Fruit fly (Drosophila melanogaster) Kc167 (cell line): Measurements from ENCODE around the gene CG14280.

ENCODE experiments used
- h ChIP-seq: fragments of >200 bp; optimal IDR thresholded peaks from 3 replicates; lab custom pipeline; 2018; ENCODE audit warnings: missing external identifiers
- psq ChIP-seq: fragments of >200 bp; optimal IDR thresholded peaks from 2 replicates; lab custom pipeline; 2017; ENCODE audit warnings: missing external identifiers

DNA sequence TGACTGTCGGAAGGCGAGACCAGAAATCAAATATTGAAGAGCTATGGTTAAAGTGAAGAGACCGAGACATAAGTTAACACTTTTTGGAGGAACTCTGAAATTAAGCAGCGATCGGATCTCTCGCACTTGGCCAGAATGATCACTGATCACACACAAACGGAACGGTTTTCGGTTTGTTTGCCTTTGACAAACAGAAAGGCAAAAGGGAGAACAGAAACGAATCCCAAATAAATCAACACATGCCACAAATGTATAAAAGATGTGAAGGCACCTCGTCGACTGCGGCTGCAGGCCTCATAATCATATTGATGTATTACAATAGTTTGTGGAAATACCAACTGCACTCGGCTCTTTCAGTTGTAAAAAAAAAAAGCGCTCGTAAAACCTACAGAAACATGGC is 41.6 kb downstream of the CG14280 start:
- no peak for TF ChIP-seq psq
- TF ChIP-seq h (lab: Kevin White, UChicago) = no peak
